Fruit fly (Drosophila melanogaster) whole organism, wandering third instar larva: ENCODE results near the gene Or10a.

Experiments used
- Abd-B ChIP-seq: fragments of >200 bp; optimal IDR thresholded peaks from 2 replicates; lab custom pipeline; 2017; ENCODE audit warnings: missing biosample characterization, missing genetic modification characterization
- CG32264 ChIP-seq: fragments of 200-800 bp; sonication (Bioruptor generic); optimal IDR thresholded peaks from 2 replicates; lab custom pipeline; 2016; ENCODE audit warnings: missing biosample characterization, missing genetic modification characterization
- CG9705 ChIP-seq: fragments of 200-800 bp; sonication (Bioruptor generic); optimal IDR thresholded peaks from 2 replicates; lab custom pipeline; 2018; ENCODE audit warnings: missing biosample characterization, mild to moderate bottlenecking, missing genetic modification characterization
- CrebA ChIP-seq: fragments of 200-800 bp; sonication (Bioruptor generic); optimal IDR thresholded peaks from 2 replicates; lab custom pipeline; 2016; ENCODE audit warnings: missing biosample characterization, mild to moderate bottlenecking, missing genetic modification characterization, borderline replicate concordance
- Dfd ChIP-seq: fragments of >200 bp; optimal IDR thresholded peaks from 2 replicates; lab custom pipeline; 2017; ENCODE audit warnings: missing biosample characterization, missing genetic modification characterization
- Dif ChIP-seq: fragments of 200-275, 200-300 bp; sonication (Bioruptor generic); optimal IDR thresholded peaks from 2 replicates; lab custom pipeline; 2018; ENCODE audit warnings: missing biosample characterization, missing genetic modification characterization; ENCODE audit not compliant: partially characterized antibody
- GATAd ChIP-seq: sonication (Bioruptor generic); optimal IDR thresholded peaks from 2 replicates; lab custom pipeline; 2016; ENCODE audit warnings: missing biosample characterization, missing genetic modification characterization
- HLH106 ChIP-seq: fragments of 200-800 bp; optimal IDR thresholded peaks from 3 replicates; lab custom pipeline; 2019; ENCODE audit warnings: missing biosample characterization, mild to moderate bottlenecking, missing genetic modification characterization, moderate library complexity
- Hnf4 ChIP-seq: fragments of 200-800 bp; sonication (Bioruptor generic); optimal IDR thresholded peaks from 2 replicates; lab custom pipeline; 2016; ENCODE audit warnings: missing biosample characterization, mild to moderate bottlenecking, missing genetic modification characterization
- Hr78 ChIP-seq: fragments of >200 bp; optimal IDR thresholded peaks from 2 replicates; lab custom pipeline; 2017; ENCODE audit warnings: missing biosample characterization, missing genetic modification characterization
- Hr83 ChIP-seq: fragments of 200-300 bp; sonication (Bioruptor generic); optimal IDR thresholded peaks from 2 replicates; lab custom pipeline; 2016; ENCODE audit warnings: missing biosample characterization, mild to moderate bottlenecking, missing genetic modification characterization, moderate library complexity; ENCODE audit not compliant: poor library complexity, severe bottlenecking
- Jra ChIP-seq: sonication (Bioruptor generic); optimal IDR thresholded peaks from 2 replicates; lab custom pipeline; 2016; ENCODE audit warnings: missing biosample characterization, missing genetic modification characterization
- Mio ChIP-seq: sonication (Bioruptor generic); optimal IDR thresholded peaks from 2 replicates; lab custom pipeline; 2016; ENCODE audit warnings: missing biosample characterization, missing genetic modification characterization
- Myc ChIP-seq: fragments of >200 bp; optimal IDR thresholded peaks from 2 replicates; lab custom pipeline; 2017
- N ChIP-seq: fragments of >200 bp; optimal IDR thresholded peaks from 2 replicates; lab custom pipeline; 2018; ENCODE audit warnings: missing biosample characterization, missing external identifiers, missing genetic modification characterization
- OdsH ChIP-seq: fragments of 200-800 bp; sonication (Bioruptor generic); optimal IDR thresholded peaks from 2 replicates; lab custom pipeline; 2016; ENCODE audit warnings: missing biosample characterization, mild to moderate bottlenecking, missing genetic modification characterization
- Sp1 ChIP-seq: fragments of 200-800 bp; sonication (Bioruptor generic); optimal IDR thresholded peaks from 3 replicates; lab custom pipeline; 2019; ENCODE audit warnings: missing biosample characterization, mild to moderate bottlenecking, missing genetic modification characterization, moderate library complexity
- Vsx2 ChIP-seq: fragments of 200-300, 225-300 bp; sonication (Bioruptor generic); optimal IDR thresholded peaks from 2 replicates; lab custom pipeline; 2018; ENCODE audit warnings: missing biosample characterization, missing genetic modification characterization; ENCODE audit not compliant: partially characterized antibody
- br ChIP-seq: fragments of 200-800 bp; sonication (Bioruptor generic); optimal IDR thresholded peaks from 2 replicates; lab custom pipeline; 2016; ENCODE audit warnings: missing biosample characterization, missing genetic modification characterization
- dl ChIP-seq, 2 experiments: fragments of 175-275, 200-275 bp in 1 of 2; fragments of 200-275 bp in 1 of 2; sonication (Bioruptor generic); optimal IDR thresholded peaks; lab custom pipeline; 2018; ENCODE audit warnings: mild to moderate bottlenecking in 2 of 2, missing biosample characterization in 2 of 2, missing genetic modification characterization in 2 of 2, moderate library complexity in 2 of 2; ENCODE audit not compliant: partially characterized antibody in 2 of 2, insufficient read depth in 1 of 2
- dmrt93B ChIP-seq: fragments of 200-800 bp; sonication (Bioruptor generic); optimal IDR thresholded peaks from 2 replicates; lab custom pipeline; 2018; ENCODE audit warnings: missing biosample characterization, mild to moderate bottlenecking, missing genetic modification characterization
- dsf ChIP-seq: sonication (Bioruptor generic); optimal IDR thresholded peaks from 2 replicates; lab custom pipeline; 2016; ENCODE audit warnings: missing biosample characterization, missing genetic modification characterization, borderline replicate concordance
- ey ChIP-seq: fragments of 200-800 bp; sonication (Bioruptor generic); optimal IDR thresholded peaks from 2 replicates; lab custom pipeline; 2016; ENCODE audit warnings: missing biosample characterization, missing genetic modification characterization
- foxo ChIP-seq, 2 experiments: fragments of 200-800 bp; sonication (Bioruptor generic); optimal IDR thresholded peaks; 2 replicates in 1 of 2; 3 replicates in 1 of 2; lab custom pipeline; 2016 to 2017; ENCODE audit warnings: missing biosample characterization in 2 of 2, missing genetic modification characterization in 2 of 2
- fru ChIP-seq: fragments of 200-800 bp; sonication (Bioruptor generic); optimal IDR thresholded peaks from 3 replicates; lab custom pipeline; 2016; ENCODE audit warnings: missing biosample characterization, mild to moderate bottlenecking, missing genetic modification characterization
- h ChIP-seq: fragments of 200-800 bp; sonication (Bioruptor generic); optimal IDR thresholded peaks from 3 replicates; lab custom pipeline; 2016; ENCODE audit warnings: missing biosample characterization, mild to moderate bottlenecking, missing genetic modification characterization
- jim ChIP-seq: fragments of 175-275, 200-325 bp; sonication (Bioruptor generic); optimal IDR thresholded peaks from 2 replicates; lab custom pipeline; 2016; ENCODE audit warnings: missing biosample characterization, mild to moderate bottlenecking, missing genetic modification characterization
- lola ChIP-seq: fragments of >200 bp; optimal IDR thresholded peaks from 2 replicates; lab custom pipeline; 2017; ENCODE audit warnings: missing biosample characterization, missing genetic modification characterization
- sage ChIP-seq: fragments of 200-800 bp; sonication (Bioruptor generic); optimal IDR thresholded peaks from 2 replicates; lab custom pipeline; 2016; ENCODE audit warnings: missing biosample characterization, mild to moderate bottlenecking, missing genetic modification characterization
- sv ChIP-seq: fragments of 200-800 bp; sonication (Bioruptor generic); optimal IDR thresholded peaks from 3 replicates; lab custom pipeline; 2016; ENCODE audit warnings: missing biosample characterization, missing genetic modification characterization
- tai ChIP-seq: sonication (Bioruptor generic); optimal IDR thresholded peaks from 2 replicates; lab custom pipeline; 2016; ENCODE audit warnings: missing biosample characterization, missing genetic modification characterization
- usp ChIP-seq: fragments of >200 bp; optimal IDR thresholded peaks from 2 replicates; lab custom pipeline; 2017; ENCODE audit warnings: missing biosample characterization, missing genetic modification characterization
- woc ChIP-seq: sonication (Bioruptor generic); optimal IDR thresholded peaks from 2 replicates; lab custom pipeline; 2016; ENCODE audit warnings: missing biosample characterization, mild to moderate bottlenecking, missing genetic modification characterization

The Or10a gene

DNA sequence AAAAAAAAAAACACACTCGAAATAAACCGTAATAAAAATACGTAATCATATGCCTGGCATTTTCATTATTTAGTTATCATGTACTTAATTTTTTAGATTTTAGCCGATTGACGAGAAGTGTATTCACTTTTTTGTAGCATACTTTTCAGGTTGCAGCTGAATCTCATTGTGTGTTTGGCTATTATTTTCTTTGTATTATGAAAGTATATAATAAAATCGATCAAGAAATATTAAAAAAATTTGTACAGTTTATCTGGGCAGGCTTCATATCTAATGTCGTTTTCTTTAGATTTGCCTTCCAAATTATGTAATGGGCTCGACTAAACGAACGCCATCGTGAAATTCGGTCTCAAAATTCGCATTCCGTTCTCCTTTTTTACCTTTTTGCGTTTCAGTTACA is 7.6 kb downstream of the Or10a start, which contains the start of gene CG15196:
TSS of gene CG15196 (plus strand) at position 301 of the 400 bp plus-strand sequence.
- no peak for TF ChIP-seq dmrt93B (GFP tag; lab: Kevin White, UChicago)
- TF ChIP-seq dl (GFP tag; optimal IDR thresholded peaks at IDR 0.05; lab: Kevin White, UChicago; ENCODE audit: insufficient read depth in 1 of 2, partially characterized antibody in 2 of 2): no peak
- TF ChIP-seq tai (GFP tag; lab: Kevin White, UChicago): no peak
- no peak for TF ChIP-seq Mio (GFP tag; lab: Kevin White, UChicago)
- TF ChIP-seq N (GFP tag; lab: Kevin White, UChicago): no peak
- TF ChIP-seq usp (GFP tag; lab: Kevin White, UChicago): no peak
- TF ChIP-seq Jra: no peak
- no peak for TF ChIP-seq Dfd (GFP tag; lab: Kevin White, UChicago)
- no peak for TF ChIP-seq Myc (lab: Kevin White, UChicago)
- no peak for TF ChIP-seq woc (GFP tag; lab: Kevin White, UChicago)
- no peak for TF ChIP-seq CG9705
- no peak for TF ChIP-seq Hr78
- no peak for TF ChIP-seq sage (GFP tag; lab: Kevin White, UChicago)
- no peak for TF ChIP-seq CG32264 (GFP tag; lab: Kevin White, UChicago)
- no peak for TF ChIP-seq lola
- TF ChIP-seq sv (GFP tag; lab: Kevin White, UChicago): no peak
- TF ChIP-seq GATAd (GFP tag; lab: Kevin White, UChicago): no peak
- TF ChIP-seq br (GFP tag; lab: Kevin White, UChicago): no peak
- TF ChIP-seq Hnf4 (GFP tag; lab: Kevin White, UChicago): no peak

- TF ChIP-seq CrebA (GFP tag; lab: Kevin White, UChicago) (no peak), Hr78 (no peak), ey (GFP tag; lab: Kevin White, UChicago) (no peak), Sp1 (GFP tag; lab: Kevin White, UChicago) (no peak), Hr83 (no peak), CG32264 (GFP tag; lab: Kevin White, UChicago) (no peak), jim (no peak), woc (GFP tag; lab: Kevin White, UChicago) (no peak), br (GFP tag; lab: Kevin White, UChicago) (no peak), Vsx2 (GFP tag; lab: Kevin White, UChicago) (no peak), Mio (GFP tag; lab: Kevin White, UChicago) (no peak), sage (GFP tag; lab: Kevin White, UChicago) (no peak), OdsH (GFP tag; lab: Kevin White, UChicago) (no peak), HLH106 (tag; lab: Kevin White, UChicago) (no peak), Jra (no peak)
These were observed 13.0 kb downstream of the Or10a start for dm6 chrX:11404247-11404646.

- TF ChIP-seq dl (GFP tag; optimal IDR thresholded peaks at IDR 0.05; lab: Kevin White, UChicago; ENCODE audit: insufficient read depth in 1 of 2, partially characterized antibody in 2 of 2): no peak
- peak in 1 of 2 experiments; percentile 10 for TF ChIP-seq foxo (GFP tag; optimal IDR thresholded peaks at IDR 0.05; lab: Kevin White, UChicago)
- TF ChIP-seq, all 38 proteins: peak for 1
These were observed 24.1 kb downstream of the Or10a start for dm6 chrX:11393003-11393620.

DNA sequence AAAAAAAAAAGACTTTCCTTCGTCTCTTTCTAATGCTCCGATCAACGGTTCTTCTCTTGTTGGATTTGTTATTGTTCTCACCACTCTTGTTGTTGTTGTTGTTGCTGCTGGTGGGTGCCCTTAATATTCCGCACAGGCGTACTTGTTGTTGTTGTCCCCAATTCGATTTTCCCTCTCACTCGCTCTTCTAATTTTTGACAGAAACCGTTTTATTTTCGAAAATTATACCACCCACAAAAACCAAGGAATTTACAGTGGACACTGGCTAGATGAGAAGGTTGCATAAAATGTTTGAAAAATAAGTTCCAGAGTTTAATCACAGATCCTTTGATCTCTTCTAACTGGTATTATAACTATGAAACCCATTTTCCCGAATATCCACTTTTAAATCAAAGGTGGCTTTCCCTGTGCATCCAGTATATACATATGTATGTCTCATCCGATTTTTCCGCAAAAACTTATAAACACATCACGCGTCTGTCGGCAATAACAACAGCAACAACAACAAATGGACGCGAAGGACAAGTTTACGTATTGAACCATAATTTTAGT is 25.8 kb downstream of the Or10a start:
- no peak for TF ChIP-seq Abd-B (GFP tag; lab: Kevin White, UChicago)
- no peak for TF ChIP-seq Sp1 (GFP tag; lab: Kevin White, UChicago)
- no peak for TF ChIP-seq Mio (GFP tag; lab: Kevin White, UChicago)
- no peak for TF ChIP-seq h
- no peak for TF ChIP-seq sage (GFP tag; lab: Kevin White, UChicago)
- no peak for TF ChIP-seq CrebA (GFP tag; lab: Kevin White, UChicago)
- TF ChIP-seq woc (GFP tag; lab: Kevin White, UChicago): no peak
- TF ChIP-seq CG9705: no peak
- TF ChIP-seq OdsH (GFP tag; lab: Kevin White, UChicago): no peak
- TF ChIP-seq Dif: no peak
- no peak for TF ChIP-seq dsf (GFP tag; lab: Kevin White, UChicago)
- no peak for TF ChIP-seq Myc (lab: Kevin White, UChicago)
- TF ChIP-seq Hr78: no peak
- TF ChIP-seq fru (GFP tag; lab: Kevin White, UChicago): no peak
